ENCODE assay signal across 4 fruit fly cellular contexts in the genomic region with DNA sequence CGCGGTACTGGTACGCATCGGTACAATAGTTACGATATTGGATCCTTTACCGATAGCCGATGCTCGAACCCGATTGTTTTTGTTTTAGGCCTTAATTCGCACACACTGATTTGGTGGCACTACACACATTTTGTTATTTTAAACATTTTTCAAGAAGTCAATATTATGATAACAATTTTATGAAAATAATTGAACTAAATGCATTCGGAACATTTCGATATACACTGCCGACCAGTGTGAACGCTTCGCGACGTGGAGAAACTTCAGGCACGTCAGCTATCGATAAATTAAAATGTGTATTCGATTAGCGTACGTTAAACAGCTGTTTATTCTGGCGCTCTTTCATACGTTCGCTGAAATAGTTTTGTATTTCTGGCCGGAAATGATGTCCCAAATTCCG.
A peak's percentile ranks its signal among the peaks of the same experiment; 100 is the strongest.
TF ChIP-seq lines count a peak whose summit lies in the region.

CG12713 (plus strand) TSS at position 319 of the 400 bp plus-strand sequence.

- TF ChIP-seq CTCF in whole organism, embryonic (GFP tag; optimal IDR thresholded peaks at IDR 0.05; lab: Kevin White, UChicago), result peak; percentile 26

TF ChIP-seq in whole organism, adult, 20 proteins besides CTCF, POLR2A, EP300 and RAD21:
- TF ChIP-seq pad (GFP tag; optimal IDR thresholded peaks at IDR 0.05; lab: Kevin White, UChicago), result peak; percentile 11
- peak; percentile 24 for TF ChIP-seq bab1 (GFP tag; optimal IDR thresholded peaks at IDR 0.05; lab: Kevin White, UChicago)
- no peak for TF ChIP-seq CG5204 (GFP tag; optimal IDR thresholded peaks at IDR 0.05; lab: Kevin White, UChicago)
- TF ChIP-seq CG11617 (GFP tag; optimal IDR thresholded peaks at IDR 0.05; lab: Kevin White, UChicago), result no peak
- no peak for TF ChIP-seq Crg-1 (GFP tag; optimal IDR thresholded peaks at IDR 0.05; lab: Kevin White, UChicago)
- TF ChIP-seq cic (GFP tag; optimal IDR thresholded peaks at IDR 0.05; lab: Kevin White, UChicago), result no peak
- TF ChIP-seq Mnt (GFP tag; optimal IDR thresholded peaks at IDR 0.05; lab: Kevin White, UChicago), result no peak
- TF ChIP-seq ovo (GFP tag; optimal IDR thresholded peaks at IDR 0.05; lab: Kevin White, UChicago), result peak; percentile 7
- peak; percentile 6 for TF ChIP-seq toe (GFP tag; optimal IDR thresholded peaks at IDR 0.05; lab: Kevin White, UChicago)
- TF ChIP-seq tj (GFP tag; optimal IDR thresholded peaks at IDR 0.05; lab: Kevin White, UChicago), result no peak
- no peak for TF ChIP-seq cnc (optimal IDR thresholded peaks at IDR 0.05; lab: Kevin White, UChicago)
- TF ChIP-seq CG14711 (tag; optimal IDR thresholded peaks at IDR 0.05; lab: Kevin White, UChicago), result peak; percentile 38
- TF ChIP-seq CG12768 (GFP tag; optimal IDR thresholded peaks at IDR 0.05; lab: Kevin White, UChicago), result no peak
- no peak for TF ChIP-seq CG7101 (tag; optimal IDR thresholded peaks at IDR 0.05; lab: Kevin White, UChicago)
- no peak for TF ChIP-seq CG7045 (GFP tag; optimal IDR thresholded peaks at IDR 0.05; lab: Kevin White, UChicago)
- TF ChIP-seq Hr96 (GFP tag; optimal IDR thresholded peaks at IDR 0.05; lab: Kevin White, UChicago), result no peak
- no peak for TF ChIP-seq CG33017 (tag; optimal IDR thresholded peaks at IDR 0.05; lab: Kevin White, UChicago)
- no peak for TF ChIP-seq Clk (GFP tag; optimal IDR thresholded peaks at IDR 0.05; lab: Kevin White, UChicago)
- TF ChIP-seq CG1620 (GFP tag; optimal IDR thresholded peaks at IDR 0.05; lab: Kevin White, UChicago), result no peak
- no peak for TF ChIP-seq kay (GFP tag; lab: Kevin White, UChicago; ENCODE audit: borderline replicate concordance)

TF ChIP-seq in whole organism, embryonic, 481 proteins besides CTCF, POLR2A, EP300 and RAD21 (continues in another document):
- TF ChIP-seq CG14860 (GFP tag; IDR thresholded peaks at IDR 0.05; lab: Robert Waterston, UW; ENCODE audit: partially characterized antibody) (peak; percentile 90), Pdp1 (GFP tag; optimal IDR thresholded peaks at IDR 0.05; lab: Kevin White, UChicago) (peak in 1 of 2 experiments; percentile 62), CG9797 (GFP tag; optimal IDR thresholded peaks at IDR 0.05; lab: Kevin White, UChicago) (peak; percentile 73), ab (GFP tag; optimal IDR thresholded peaks at IDR 0.05; lab: Kevin White, UChicago) (no peak), Oli (tag; optimal IDR thresholded peaks at IDR 0.05; lab: Kevin White, UChicago) (no peak), CG15696 (tag; optimal IDR thresholded peaks at IDR 0.05; lab: Kevin White, UChicago) (no peak), D19A (tag; optimal IDR thresholded peaks at IDR 0.05; lab: Kevin White, UChicago) (peak; percentile 19), gfzf (GFP tag; optimal IDR thresholded peaks at IDR 0.05; lab: Kevin White, UChicago) (peak; percentile 56), CG7357 (GFP tag; IDR thresholded peaks at IDR 0.05; lab: Robert Waterston, UW) (peak; percentile 99), gem (tag; optimal IDR thresholded peaks at IDR 0.05; lab: Kevin White, UChicago) (peak; percentile 40), da (GFP tag; optimal IDR thresholded peaks at IDR 0.05; lab: Kevin White, UChicago) (no peak), pzg (GFP tag; optimal IDR thresholded peaks at IDR 0.05; lab: Kevin White, UChicago) (peak; percentile 89), lilli (GFP tag; optimal IDR thresholded peaks at IDR 0.05; lab: Kevin White, UChicago) (peak; percentile 24), Myb (GFP tag; optimal IDR thresholded peaks at IDR 0.05; lab: Kevin White, UChicago) (peak; percentile 74), stc (GFP tag; IDR thresholded peaks at IDR 0.05; lab: Robert Waterston, UW) (no peak), CG11247 (GFP tag; IDR thresholded peaks at IDR 0.05; lab: Robert Waterston, UW) (no peak), CG11085 (GFP tag; IDR thresholded peaks at IDR 0.05; lab: Robert Waterston, UW) (no peak), jigr1 (GFP tag; IDR thresholded peaks at IDR 0.05; lab: Robert Waterston, UW) (no peak), CG11504 (tag; optimal IDR thresholded peaks at IDR 0.05; lab: Kevin White, UChicago) (peak; percentile 57), eve (GFP tag; optimal IDR thresholded peaks at IDR 0.05; lab: Kevin White, UChicago) (peak in 1 of 2 experiments; percentile 54), NC2β (GFP tag; optimal IDR thresholded peaks at IDR 0.05; lab: Kevin White, UChicago) (peak; percentile 9), CG15601 (tag; optimal IDR thresholded peaks at IDR 0.05; lab: Kevin White, UChicago) (peak; percentile 20), lola (GFP tag; optimal IDR thresholded peaks at IDR 0.05; lab: Kevin White, UChicago) (peak in 1 of 3 experiments; percentile 18)

TF ChIP-seq in whole organism, prepupa, 60 proteins besides CTCF, POLR2A, EP300 and RAD21:
- TF ChIP-seq Ets21C (GFP tag; optimal IDR thresholded peaks at IDR 0.05; lab: Kevin White, UChicago) (no peak), CG31627 (GFP tag; optimal IDR thresholded peaks at IDR 0.05; lab: Kevin White, UChicago) (peak; percentile 1), CG3919 (GFP tag; optimal IDR thresholded peaks at IDR 0.05; lab: Kevin White, UChicago) (no peak), CG32006 (GFP tag; optimal IDR thresholded peaks at IDR 0.05; lab: Kevin White, UChicago) (no peak), CG1621 (tag; optimal IDR thresholded peaks at IDR 0.05; lab: Kevin White, UChicago) (no peak), CG16779 (tag; optimal IDR thresholded peaks at IDR 0.05; lab: Kevin White, UChicago) (no peak), Hr39 (GFP tag; optimal IDR thresholded peaks at IDR 0.05; lab: Kevin White, UChicago) (peak; percentile 17), lz (GFP tag; optimal IDR thresholded peaks at IDR 0.05; lab: Kevin White, UChicago) (peak; percentile 28), Blimp-1 (GFP tag; optimal IDR thresholded peaks at IDR 0.05; lab: Kevin White, UChicago) (no peak), pdm3 (GFP tag; optimal IDR thresholded peaks at IDR 0.05; lab: Kevin White, UChicago) (no peak), CG3032 (tag; optimal IDR thresholded peaks at IDR 0.05; lab: Kevin White, UChicago) (peak; percentile 25), Sox14 (GFP tag; optimal IDR thresholded peaks at IDR 0.05; lab: Kevin White, UChicago) (peak; percentile 27), CG8319 (GFP tag; optimal IDR thresholded peaks at IDR 0.05; lab: Kevin White, UChicago) (no peak), CG6163 (GFP tag; IDR thresholded peaks at IDR 0.05; lab: Robert Waterston, UW) (no peak), Met (GFP tag; optimal IDR thresholded peaks at IDR 0.05; lab: Kevin White, UChicago) (no peak), net (GFP tag; optimal IDR thresholded peaks at IDR 0.05; lab: Kevin White, UChicago) (no peak), Hr4 (GFP tag; optimal IDR thresholded peaks at IDR 0.05; lab: Kevin White, UChicago) (no peak), esn (GFP tag; optimal IDR thresholded peaks at IDR 0.05; lab: Kevin White, UChicago) (peak; percentile 39), Eip78C (GFP tag; lab: Kevin White, UChicago) (peak; percentile 6), Eip75B (GFP tag; optimal IDR thresholded peaks at IDR 0.05; lab: Kevin White, UChicago) (peak; percentile 12)

TF ChIP-seq in whole organism, wandering third instar larva, 38 proteins besides CTCF, POLR2A, EP300 and RAD21:
- TF ChIP-seq h (GFP tag; optimal IDR thresholded peaks at IDR 0.05; lab: Kevin White, UChicago) (peak; percentile 19), foxo (GFP tag; optimal IDR thresholded peaks at IDR 0.05; lab: Kevin White, UChicago) (no peak), Hnf4 (GFP tag; optimal IDR thresholded peaks at IDR 0.05; lab: Kevin White, UChicago) (peak; percentile 26), fru (GFP tag; optimal IDR thresholded peaks at IDR 0.05; lab: Kevin White, UChicago) (no peak), tai (GFP tag; optimal IDR thresholded peaks at IDR 0.05; lab: Kevin White, UChicago) (peak; percentile 21), woc (GFP tag; optimal IDR thresholded peaks at IDR 0.05; lab: Kevin White, UChicago) (peak; percentile 44), Myc (optimal IDR thresholded peaks at IDR 0.05; lab: Kevin White, UChicago) (peak; percentile 91)
